Fruit fly (Drosophila melanogaster): ENCODE results near the gene SNCF.

- no peak for TF ChIP-seq Hr38 (GFP tag; optimal IDR thresholded peaks at IDR 0.05)
- TF ChIP-seq CG6276 (GFP tag; optimal IDR thresholded peaks at IDR 0.05), result no peak
- no peak for TF ChIP-seq dsx (GFP tag; optimal IDR thresholded peaks at IDR 0.05; ENCODE audit: poor library complexity, severe bottlenecking)
Observed at dm6 chr3L:13400872-13401418, 22.6 kb downstream of the SNCF start, which contains the start of gene sens.
